Worm (Caenorhabditis elegans) whole organism, early embryonic: Measurements from ENCODE around the gene aff-1.

Experiments used
- B0310.2 ChIP-seq: sonication (generic microtip); optimal IDR thresholded peaks from 2 replicates; lab custom pipeline; 2016; ENCODE audit warnings: mild to moderate bottlenecking, missing genetic modification characterization, missing compliant biosample characterization
- aly-1 ChIP-seq: sonication (generic microtip); optimal IDR thresholded peaks from 2 replicates; lab custom pipeline; 2016; ENCODE audit warnings: missing genetic modification characterization, missing compliant biosample characterization
- ama-1 ChIP-seq: fragments of 150-350 bp; optimal IDR thresholded peaks from 2 replicates; lab custom pipeline; 2014
- flt-1 ChIP-seq: fragments of 200-800 bp; sonication (Bioruptor generic); IDR thresholded peaks from 2 replicates; pipeline ENCODE4 v1.3.6; 2022; ENCODE audit warnings: missing genetic modification characterization, missing compliant biosample characterization
- hmbx-1 ChIP-seq: sonication (generic microtip); optimal IDR thresholded peaks from 2 replicates; lab custom pipeline; 2016; ENCODE audit warnings: mild to moderate bottlenecking, missing genetic modification characterization, missing compliant biosample characterization
- hmg-4 ChIP-seq: fragments of 200-800 bp; sonication (Bioruptor generic); optimal IDR thresholded peaks from 2 replicates; lab custom pipeline; 2018; ENCODE audit warnings: mild to moderate bottlenecking, missing genetic modification characterization, missing compliant biosample characterization
- scrt-1 ChIP-seq: fragments of 200-800 bp; sonication (Bioruptor generic); IDR thresholded peaks from 2 replicates; pipeline ENCODE4 v1.3.6; 2022; ENCODE audit warnings: missing genetic modification characterization, missing compliant biosample characterization
- tra-4 ChIP-seq: sonication (generic microtip); optimal IDR thresholded peaks from 2 replicates; lab custom pipeline; 2017; ENCODE audit warnings: missing genetic modification characterization, missing compliant biosample characterization

- no peak for TF ChIP-seq tra-4 (tag; lab: Kevin White, UChicago)
- TF ChIP-seq aly-1 (tag; lab: Kevin White, UChicago) = no peak
- no peak for TF ChIP-seq ama-1
- no peak for TF ChIP-seq scrt-1
- TF ChIP-seq flt-1 (GFP tag; lab: Robert Waterston, UW) = no peak
- no peak for TF ChIP-seq hmg-4 (GFP tag; lab: Kevin White, UChicago)
- TF ChIP-seq hmbx-1 (tag; lab: Kevin White, UChicago) = no peak
- no peak for TF ChIP-seq B0310.2
These were observed 18.8 kb upstream of the aff-1 start for ce11 chrII:6882335-6882734.
